Worm (Caenorhabditis elegans) whole organism, L4 larva: Measurements from ENCODE around the gene ZC449.2.

Source experiments
- ceh-20 ChIP-seq: fragments of 200-800 bp; sonication (Bioruptor generic); IDR thresholded peaks from 2 replicates; pipeline ENCODE4 v1.3.6; 2022; ENCODE audit warnings: missing genetic modification reagents, missing genetic modification characterization, missing compliant biosample characterization
- ceh-44 ChIP-seq: fragments of 200-800 bp; sonication (Bioruptor generic); IDR thresholded peaks from 2 replicates; pipeline ENCODE4 v1.3.6; 2022; ENCODE audit warnings: missing genetic modification reagents, missing genetic modification characterization, missing compliant biosample characterization
- dmd-9 ChIP-seq: fragments of 200-800 bp; sonication (Bioruptor generic); IDR thresholded peaks from 2 replicates; pipeline ENCODE4 v1.3.6; 2022; ENCODE audit warnings: missing genetic modification reagents, missing genetic modification characterization, missing compliant biosample characterization
- dve-1 ChIP-seq: sonication (generic microtip); optimal IDR thresholded peaks from 2 replicates; lab custom pipeline; 2017; ENCODE audit warnings: antibody characterized with exemption, mild to moderate bottlenecking, missing genetic modification characterization, missing compliant biosample characterization; ENCODE audit not compliant: insufficient read depth
- egl-27 ChIP-seq: sonication (generic microtip); optimal IDR thresholded peaks from 3 replicates; lab custom pipeline; 2017; ENCODE audit warnings: missing biosample characterization, missing genetic modification reagents, missing genetic modification characterization
- fos-1 ChIP-seq: fragments of 150-350 bp; optimal IDR thresholded peaks from 2 replicates; lab custom pipeline; 2014; ENCODE audit warnings: missing biosample characterization, missing genetic modification characterization
- jun-1 ChIP-seq: fragments of 150-350 bp; optimal IDR thresholded peaks from 2 replicates; lab custom pipeline; 2014; ENCODE audit warnings: missing biosample characterization, missing genetic modification reagents, missing genetic modification characterization
- lin-15B ChIP-seq: fragments of 150-350 bp; sonication (generic microtip); optimal IDR thresholded peaks from 3 replicates; lab custom pipeline; 2014; ENCODE audit warnings: missing biosample characterization, missing genetic modification characterization
- lir-3 ChIP-seq: sonication (generic microtip); optimal IDR thresholded peaks from 2 replicates; lab custom pipeline; 2016; ENCODE audit warnings: mild to moderate bottlenecking, missing genetic modification characterization, missing compliant biosample characterization
- lsy-2 ChIP-seq, 2 experiments: fragments of 150-350 bp in 1 of 2; sonication (generic microtip) in 1 of 2; optimal IDR thresholded peaks; 2 replicates each; lab custom pipeline; 2014 to 2017; ENCODE audit warnings: missing biosample characterization in 2 of 2, missing genetic modification characterization in 2 of 2
- nhr-237 ChIP-seq: sonication (generic microtip); optimal IDR thresholded peaks from 2 replicates; lab custom pipeline; 2017; ENCODE audit warnings: missing biosample characterization, missing genetic modification characterization
- rbr-2 ChIP-seq: sonication (generic microtip); optimal IDR thresholded peaks from 2 replicates; lab custom pipeline; 2016; ENCODE audit warnings: missing genotype, missing genetic modification characterization, missing compliant biosample characterization
- vab-7 ChIP-seq: fragments of 200-800 bp; sonication (Bioruptor generic); IDR thresholded peaks from 2 replicates; pipeline ENCODE4 v1.3.6; 2022; ENCODE audit warnings: missing genetic modification reagents, missing genetic modification characterization, missing compliant biosample characterization

- TF ChIP-seq dmd-9 (GFP tag; lab: Robert Waterston, UW) (no peak), egl-27 (tag; lab: Kevin White, UChicago) (no peak), vab-7 (GFP tag; lab: Robert Waterston, UW) (no peak), lsy-2 (tag; optimal IDR thresholded peaks at IDR 0.05; lab: Kevin White, UChicago) (peak in 1 of 2 experiments; percentile 24), fos-1 (no peak), ceh-44 (GFP tag; lab: Robert Waterston, UW) (no peak), dve-1 (no peak), jun-1 (tag; lab: Kevin White, UChicago) (no peak), nhr-237 (no peak), rbr-2 (tag; lab: Kevin White, UChicago) (no peak), lin-15B (tag; lab: Kevin White, UChicago) (no peak), ceh-20 (GFP tag; lab: Robert Waterston, UW) (no peak), lir-3 (no peak)
Observed at ce11 chrX:5031742-5032141, 10.7 kb downstream of the ZC449.2 start.
